Fruit fly (Drosophila melanogaster) whole organism, embryonic: Measurements from ENCODE around the gene NimC3.

Experiments
- Atf-2 ChIP-seq: fragments of 200-800 bp; sonication (Bioruptor generic); optimal IDR thresholded peaks from 2 replicates; lab custom pipeline; 2016; ENCODE audit warnings: missing biosample characterization, missing genetic modification characterization
- CG12942 ChIP-seq: fragments of 200-800 bp; sonication (Bioruptor generic); optimal IDR thresholded peaks from 3 replicates; lab custom pipeline; 2016; ENCODE audit warnings: missing biosample characterization, missing genetic modification characterization
- CG15479 ChIP-seq: fragments of 200-800 bp; sonication (Bioruptor generic); optimal IDR thresholded peaks from 3 replicates; lab custom pipeline; 2019; ENCODE audit warnings: missing biosample characterization, mild to moderate bottlenecking, missing genetic modification characterization, moderate library complexity
- Hand ChIP-seq: fragments of 200-800 bp; sonication (Bioruptor generic); optimal IDR thresholded peaks from 2 replicates; lab custom pipeline; 2017; ENCODE audit warnings: mild to moderate bottlenecking, missing biosample characterization, missing genetic modification reagents, missing genetic modification characterization
- Hmx ChIP-seq: fragments of 200-800 bp; sonication (Bioruptor generic); optimal IDR thresholded peaks from 2 replicates; lab custom pipeline; 2016; ENCODE audit warnings: missing biosample characterization, missing genetic modification characterization
- nmo ChIP-seq: fragments of 200-800 bp; sonication (Bioruptor generic); optimal IDR thresholded peaks from 2 replicates; lab custom pipeline; 2018; ENCODE audit warnings: missing biosample characterization, mild to moderate bottlenecking, missing genetic modification characterization, moderate library complexity

DNA sequence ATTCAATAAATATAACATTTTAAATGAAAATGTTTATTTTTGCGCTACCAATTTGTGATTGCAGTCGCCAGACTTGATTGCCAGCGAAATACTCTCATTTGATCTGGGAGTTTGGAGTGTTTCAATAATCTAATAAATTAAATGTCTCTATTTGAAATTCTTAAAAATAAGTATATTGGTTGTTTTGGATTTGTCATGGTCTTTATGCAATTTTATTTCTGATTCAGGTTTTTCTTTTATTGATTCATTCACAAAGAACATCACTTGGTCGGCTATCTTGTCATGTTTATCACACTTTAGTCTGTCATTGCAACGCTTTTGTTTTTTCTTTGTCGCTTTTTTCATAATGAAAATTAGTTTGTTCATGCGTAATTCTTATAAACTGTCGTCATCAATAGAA is 21.1 kb downstream of the NimC3 start:
- no peak for TF ChIP-seq Hmx (GFP tag; lab: Kevin White, UChicago)
- TF ChIP-seq Atf-2 = no peak
- no peak for TF ChIP-seq CG15479 (GFP tag; lab: Kevin White, UChicago)
- no peak for TF ChIP-seq Hand
- no peak for TF ChIP-seq nmo
- TF ChIP-seq CG12942 (GFP tag; lab: Kevin White, UChicago) = no peak
